Worm (Caenorhabditis elegans) whole organism, L1 larva: ENCODE measurements around the gene C49G7.10.

Experiments used
- C04F5.9 ChIP-seq: sonication (generic microtip); optimal IDR thresholded peaks from 2 replicates; lab custom pipeline; 2016; ENCODE audit warnings: missing genetic modification characterization, missing compliant biosample characterization
- F16B12.6 ChIP-seq: fragments of 150-350 bp; optimal IDR thresholded peaks from 2 replicates; lab custom pipeline; 2014; ENCODE audit warnings: missing biosample characterization, missing genetic modification characterization
- Y116A8C.19 ChIP-seq: sonication (generic microtip); optimal IDR thresholded peaks from 2 replicates; lab custom pipeline; 2016; ENCODE audit warnings: missing compliant biosample characterization, missing genetic modification characterization, borderline replicate concordance
- aha-1 ChIP-seq: fragments of 150-350 bp; optimal IDR thresholded peaks from 2 replicates; lab custom pipeline; 2014; ENCODE audit warnings: missing biosample characterization, missing genetic modification characterization
- ama-1 ChIP-seq: fragments of 150-350 bp; optimal IDR thresholded peaks from 2 replicates; lab custom pipeline; 2014
- blmp-1 ChIP-seq: fragments of 150-350 bp; optimal IDR thresholded peaks from 2 replicates; lab custom pipeline; 2014; ENCODE audit warnings: missing biosample characterization, missing genetic modification characterization
- ceh-63 ChIP-seq: fragments of 200-800 bp; sonication (Bioruptor generic); optimal IDR thresholded peaks from 2 replicates; lab custom pipeline; 2018; ENCODE audit warnings: mild to moderate bottlenecking, missing genetic modification characterization, missing compliant biosample characterization
- ceh-82 ChIP-seq, 3 experiments: fragments of 150-350 bp in 1 of 3; sonication (generic microtip) in 2 of 3; optimal IDR thresholded peaks; 2 replicates each; lab custom pipeline; 2014 to 2017; ENCODE audit warnings: missing biosample characterization in 3 of 3, missing genetic modification characterization in 3 of 3
- ceh-88 ChIP-seq: fragments of 200-800 bp; sonication (Bioruptor generic); IDR thresholded peaks from 2 replicates; pipeline ENCODE4 v1.3.6; 2022; ENCODE audit warnings: missing genetic modification characterization, missing compliant biosample characterization
- dsc-1 ChIP-seq: sonication (generic microtip); optimal IDR thresholded peaks from 2 replicates; lab custom pipeline; 2016; ENCODE audit warnings: mild to moderate bottlenecking, missing genetic modification characterization, missing compliant biosample characterization
- efl-1 ChIP-seq, 4 experiments: fragments of 150-350 bp; optimal IDR thresholded peaks in 3 of 4; peaks in 1 of 4; 1 replicate in 1 of 4; 2 replicates in 3 of 4; lab custom pipeline; 2014; ENCODE audit warnings: missing biosample characterization in 2 of 4, missing genetic modification characterization in 2 of 4, missing genetic modification reagents in 2 of 4
- efl-3 ChIP-seq: fragments of 200-800 bp; sonication (Bioruptor generic); optimal IDR thresholded peaks from 2 replicates; lab custom pipeline; 2018; ENCODE audit warnings: mild to moderate bottlenecking, missing genetic modification characterization, missing compliant biosample characterization
- egl-13 ChIP-seq: sonication (generic microtip); optimal IDR thresholded peaks from 2 replicates; lab custom pipeline; 2016; ENCODE audit warnings: missing genotype, missing genetic modification reagents, missing genetic modification characterization, missing compliant biosample characterization
- elt-2 ChIP-seq: sonication (generic microtip); optimal IDR thresholded peaks from 2 replicates; lab custom pipeline; 2016; ENCODE audit warnings: missing genetic modification characterization, mild to moderate bottlenecking, inconsistent platforms, missing compliant biosample characterization, missing genetic modification reagents
- fkh-10 ChIP-seq: sonication (generic microtip); optimal IDR thresholded peaks from 2 replicates; lab custom pipeline; 2017; ENCODE audit warnings: missing biosample characterization, missing genetic modification reagents, missing genetic modification characterization
- fkh-4 ChIP-seq: sonication (generic microtip); optimal IDR thresholded peaks from 2 replicates; lab custom pipeline; 2016; ENCODE audit warnings: missing compliant biosample characterization, missing genetic modification characterization, borderline replicate concordance
- grh-1 ChIP-seq: fragments of 200-800 bp; sonication (Bioruptor generic); IDR thresholded peaks from 2 replicates; pipeline ENCODE4 v1.3.6; 2022; ENCODE audit warnings: missing genetic modification reagents, missing genetic modification characterization, missing compliant biosample characterization
- isw-1 ChIP-seq: fragments of 200-800 bp; sonication (Bioruptor generic); IDR thresholded peaks from 2 replicates; pipeline ENCODE4 v1.3.6; 2022; ENCODE audit warnings: missing genetic modification characterization, missing compliant biosample characterization
- lin-14 ChIP-seq: fragments of 200-800 bp; sonication (Bioruptor generic); optimal IDR thresholded peaks from 2 replicates; lab custom pipeline; 2018; ENCODE audit warnings: mild to moderate bottlenecking, missing genetic modification characterization, moderate library complexity, missing compliant biosample characterization
- lin-15B ChIP-seq: fragments of 150-350 bp; sonication (generic microtip); optimal IDR thresholded peaks from 3 replicates; lab custom pipeline; 2014; ENCODE audit warnings: missing biosample characterization, missing genetic modification characterization
- lin-35 ChIP-seq, 2 experiments: fragments of 150-350 bp; optimal IDR thresholded peaks; 2 replicates each; lab custom pipeline; 2014; ENCODE audit warnings: missing biosample characterization in 2 of 2, missing genetic modification characterization in 2 of 2, missing genetic modification reagents in 2 of 2
- lin-39 ChIP-seq: fragments of 150-350 bp; optimal IDR thresholded peaks from 2 replicates; lab custom pipeline; 2014; ENCODE audit warnings: missing biosample characterization, missing genetic modification reagents, missing genetic modification characterization
- mab-9 ChIP-seq: fragments of 200-800 bp; sonication (Bioruptor generic); IDR thresholded peaks from 2 replicates; pipeline ENCODE4 v1.3.6; 2022; ENCODE audit warnings: missing genetic modification reagents, missing genetic modification characterization, missing compliant biosample characterization
- mdl-1 ChIP-seq, 2 experiments: fragments of 150-350 bp; optimal IDR thresholded peaks; 2 replicates each; lab custom pipeline; 2014 to 2017; ENCODE audit warnings: missing biosample characterization in 2 of 2, missing genetic modification characterization in 2 of 2, inconsistent platforms in 1 of 2
- mep-1 ChIP-seq: fragments of 150-350 bp; optimal IDR thresholded peaks from 2 replicates; lab custom pipeline; 2014; ENCODE audit warnings: missing biosample characterization, missing genetic modification characterization
- nhr-20 ChIP-seq: sonication (generic microtip); optimal IDR thresholded peaks from 2 replicates; lab custom pipeline; 2016; ENCODE audit warnings: mild to moderate bottlenecking, missing genetic modification characterization, missing compliant biosample characterization
- nhr-28 ChIP-seq: fragments of 150-350 bp; optimal IDR thresholded peaks from 2 replicates; lab custom pipeline; 2014; ENCODE audit warnings: missing biosample characterization, missing genetic modification characterization
- nhr-47 ChIP-seq: sonication (generic microtip); optimal IDR thresholded peaks from 2 replicates; lab custom pipeline; 2016; ENCODE audit warnings: mild to moderate bottlenecking, missing genetic modification characterization, moderate library complexity, missing compliant biosample characterization
- nhr-76 ChIP-seq: sonication (generic microtip); optimal IDR thresholded peaks from 2 replicates; lab custom pipeline; 2017; ENCODE audit warnings: missing biosample characterization, missing genetic modification characterization
- nhr-85 ChIP-seq: sonication (generic microtip); peaks from one replicate; lab custom pipeline; 2016; ENCODE audit warnings: missing genetic modification characterization, inconsistent platforms, missing compliant biosample characterization
- nhr-90 ChIP-seq: sonication (generic microtip); optimal IDR thresholded peaks from 2 replicates; lab custom pipeline; 2016; ENCODE audit warnings: mild to moderate bottlenecking, missing genetic modification characterization, missing compliant biosample characterization; ENCODE audit not compliant: poor library complexity
- pag-3 ChIP-seq: sonication (generic microtip); optimal IDR thresholded peaks from 2 replicates; lab custom pipeline; 2017; ENCODE audit warnings: missing genetic modification characterization, mild to moderate bottlenecking, missing compliant biosample characterization, antibody characterized with exemption, borderline replicate concordance; ENCODE audit not compliant: insufficient read depth
- pax-3 ChIP-seq: fragments of 200-800 bp; sonication (Bioruptor generic); optimal IDR thresholded peaks from 2 replicates; lab custom pipeline; 2018; ENCODE audit warnings: mild to moderate bottlenecking, missing genetic modification characterization, moderate library complexity, missing compliant biosample characterization
- snu-23 ChIP-seq: sonication (generic microtip); optimal IDR thresholded peaks from 2 replicates; lab custom pipeline; 2016; ENCODE audit warnings: missing genetic modification characterization, missing compliant biosample characterization
- sup-37 ChIP-seq: fragments of 200-800 bp; sonication (Bioruptor generic); optimal IDR thresholded peaks from 2 replicates; lab custom pipeline; 2018; ENCODE audit warnings: mild to moderate bottlenecking, missing genetic modification characterization, missing compliant biosample characterization
- tbx-2 ChIP-seq: sonication (generic microtip); optimal IDR thresholded peaks from 2 replicates; lab custom pipeline; 2016; ENCODE audit warnings: missing genetic modification characterization, missing compliant biosample characterization
- unc-30 ChIP-seq: sonication (generic microtip); optimal IDR thresholded peaks from 2 replicates; lab custom pipeline; 2017; ENCODE audit warnings: missing biosample characterization, missing genetic modification characterization
- unc-62 ChIP-seq: fragments of 150-350 bp; optimal IDR thresholded peaks from 2 replicates; lab custom pipeline; 2014; ENCODE audit warnings: missing biosample characterization, missing genetic modification reagents, missing genetic modification characterization
- unc-86 ChIP-seq: sonication (generic microtip); optimal IDR thresholded peaks from 2 replicates; lab custom pipeline; 2016; ENCODE audit warnings: missing genetic modification characterization, missing compliant biosample characterization
- unc-98 ChIP-seq: fragments of 200-800 bp; sonication (Bioruptor generic); IDR thresholded peaks from 2 replicates; pipeline ENCODE4 v1.3.6; 2022; ENCODE audit warnings: missing genetic modification characterization, missing compliant biosample characterization
- vab-15 ChIP-seq: sonication (generic microtip); optimal IDR thresholded peaks from 2 replicates; lab custom pipeline; 2017; ENCODE audit warnings: missing genotype, mild to moderate bottlenecking, missing genetic modification characterization, missing compliant biosample characterization
- zag-1 ChIP-seq: fragments of 150-350 bp; optimal IDR thresholded peaks from 2 replicates; lab custom pipeline; 2014; ENCODE audit warnings: missing biosample characterization, missing genetic modification characterization
- ztf-11 ChIP-seq, 2 experiments: sonication (generic microtip); optimal IDR thresholded peaks; 2 replicates each; lab custom pipeline; 2016 to 2017; ENCODE audit warnings: missing genetic modification characterization in 2 of 2, missing biosample characterization in 1 of 2, missing compliant biosample characterization in 1 of 2
- ztf-4 ChIP-seq: fragments of 150-350 bp; optimal IDR thresholded peaks from 2 replicates; lab custom pipeline; 2014; ENCODE audit warnings: missing biosample characterization, missing genetic modification characterization

The C49G7.10 gene

DNA sequence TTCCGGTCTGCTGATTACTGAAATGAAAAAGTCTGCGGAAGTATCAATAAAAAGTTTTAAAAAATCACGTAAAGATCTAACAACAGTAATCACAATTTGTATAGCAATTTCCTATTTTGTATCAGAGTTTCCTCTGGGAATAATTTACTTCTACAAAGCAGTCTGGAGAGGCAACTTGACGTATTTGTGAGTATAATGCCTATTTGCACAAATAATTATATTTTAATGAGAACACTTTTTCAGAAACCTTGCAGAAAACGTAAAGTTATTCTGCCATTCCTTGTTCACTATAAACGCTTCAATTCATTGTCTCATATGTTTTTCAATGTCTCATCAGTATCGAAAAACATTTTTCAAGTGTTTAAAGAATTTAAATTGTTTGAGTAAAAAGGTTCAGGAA is 23.2 kb downstream of the C49G7.10 start:
- no peak for TF ChIP-seq efl-1 (optimal IDR thresholded peaks at IDR 0.05; lab: Kevin White, UChicago)
- peak in 1 of 2 experiments; percentile 62 for TF ChIP-seq efl-1 (GFP tag; optimal IDR thresholded peaks at IDR 0.05 in 1 of 2; lab: Kevin White, UChicago)
- TF ChIP-seq fkh-4 (tag; lab: Kevin White, UChicago), result no peak

DNA sequence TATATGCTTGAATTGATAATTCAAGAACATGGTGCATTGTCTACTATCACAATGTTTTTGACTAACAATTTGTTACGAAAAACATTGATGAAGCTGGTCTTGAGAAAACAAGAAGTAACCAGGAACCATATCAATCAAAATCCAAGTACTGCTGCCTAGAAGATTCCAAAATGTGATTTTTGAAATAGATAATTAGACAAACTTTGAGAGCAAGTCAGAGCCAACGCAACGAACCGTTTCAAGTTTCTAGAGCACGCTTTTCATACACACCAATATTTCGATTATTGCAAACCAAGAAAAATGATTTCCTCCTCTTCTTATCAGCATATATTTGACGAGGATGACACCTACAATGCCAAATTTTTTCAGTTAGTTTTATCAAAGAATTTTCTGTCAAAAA is 25.0 kb downstream of the C49G7.10 start, which contains the start of gene srw-89:
Gene srw-89, plus strand, starts transcription at position 301 of the 400 bp plus-strand sequence.
- TF ChIP-seq sup-37 (GFP tag; lab: Kevin White, UChicago) (no peak), ztf-4 (no peak), fkh-10 (GFP tag; lab: Kevin White, UChicago) (no peak), dsc-1 (no peak), unc-62 (GFP tag; lab: Kevin White, UChicago) (no peak), nhr-20 (no peak), isw-1 (GFP tag; lab: Robert Waterston, UW) (no peak), nhr-76 (tag; lab: Kevin White, UChicago) (no peak), nhr-85 (tag; lab: Kevin White, UChicago) (no peak), F16B12.6 (tag; lab: Kevin White, UChicago) (no peak), mep-1 (tag; lab: Kevin White, UChicago) (no peak), ceh-63 (no peak), Y116A8C.19 (tag; lab: Kevin White, UChicago) (no peak), lin-15B (tag; lab: Kevin White, UChicago) (no peak), efl-3 (no peak), nhr-28 (no peak)

ce11 chrV:4010170-4010569 is 31.7 kb downstream of the C49G7.10 start, which contains the start of gene srh-4:
Gene srh-4, plus strand, starts transcription at chrV:4010470.
- no peak for TF ChIP-seq unc-98
- TF ChIP-seq ceh-82 (tag; optimal IDR thresholded peaks at IDR 0.05; lab: Kevin White, UChicago), result no peak
- no peak for TF ChIP-seq pag-3 (tag; lab: Kevin White, UChicago)
- no peak for TF ChIP-seq vab-15 (tag; lab: Kevin White, UChicago)
- no peak for TF ChIP-seq Y116A8C.19 (tag; lab: Kevin White, UChicago)
- no peak for TF ChIP-seq unc-62 (GFP tag; lab: Kevin White, UChicago)
- TF ChIP-seq zag-1 (tag; lab: Kevin White, UChicago), result no peak
- no peak for TF ChIP-seq pax-3 (tag; lab: Kevin White, UChicago)
- no peak for TF ChIP-seq tbx-2 (tag; lab: Kevin White, UChicago)
- no peak for TF ChIP-seq sup-37 (GFP tag; lab: Kevin White, UChicago)
- TF ChIP-seq lin-35 (GFP tag; optimal IDR thresholded peaks at IDR 0.05; lab: Kevin White, UChicago), result no peak
- TF ChIP-seq snu-23 (GFP tag; lab: Kevin White, UChicago), result no peak
- no peak for TF ChIP-seq C04F5.9 (tag; lab: Kevin White, UChicago)
- no peak for TF ChIP-seq blmp-1 (tag; lab: Kevin White, UChicago)
- no peak for TF ChIP-seq aha-1 (tag; lab: Kevin White, UChicago)
- TF ChIP-seq lin-14 (GFP tag; lab: Kevin White, UChicago), result no peak

DNA sequence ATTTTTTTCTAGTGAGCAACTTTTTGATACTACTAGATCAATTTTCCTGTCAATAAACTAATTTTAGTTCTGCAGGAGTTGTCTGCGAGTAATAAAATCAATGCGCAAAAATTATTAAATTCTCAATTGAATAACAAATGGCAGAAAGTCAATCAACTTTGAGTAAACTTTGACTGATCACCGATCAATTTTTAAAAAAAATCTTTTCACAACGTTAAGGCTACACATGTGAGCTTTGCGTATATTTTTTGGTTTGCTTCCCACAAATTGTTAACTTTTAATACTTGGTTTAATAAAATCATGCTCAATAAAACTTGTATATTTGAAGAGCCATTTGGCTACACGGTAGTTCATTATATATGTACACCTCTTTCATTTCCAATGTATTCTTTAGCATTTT is 33.9 kb downstream of the C49G7.10 start, which contains the start of gene srh-7:
Gene srh-7, plus strand, starts transcription at position 301 of the 400 bp plus-strand sequence.
- no peak for TF ChIP-seq ztf-11 (tag; optimal IDR thresholded peaks at IDR 0.05; lab: Kevin White, UChicago)
- TF ChIP-seq zag-1 (tag; lab: Kevin White, UChicago), result no peak
- no peak for TF ChIP-seq mab-9
- no peak for TF ChIP-seq aha-1 (tag; lab: Kevin White, UChicago)
- TF ChIP-seq tbx-2 (tag; lab: Kevin White, UChicago), result no peak
- TF ChIP-seq isw-1 (GFP tag; lab: Robert Waterston, UW), result no peak
- TF ChIP-seq nhr-90 (tag; lab: Kevin White, UChicago), result no peak
- no peak for TF ChIP-seq nhr-47 (tag; lab: Kevin White, UChicago)
- TF ChIP-seq lin-39 (tag; lab: Kevin White, UChicago), result no peak
- TF ChIP-seq snu-23 (GFP tag; lab: Kevin White, UChicago), result no peak
- TF ChIP-seq elt-2 (tag; lab: Kevin White, UChicago), result no peak
- TF ChIP-seq unc-30 (tag; lab: Kevin White, UChicago), result no peak
- no peak for TF ChIP-seq egl-13
- no peak for TF ChIP-seq mdl-1 (tag; optimal IDR thresholded peaks at IDR 0.05; lab: Kevin White, UChicago)
- TF ChIP-seq ama-1, result no peak
- no peak for TF ChIP-seq C04F5.9 (tag; lab: Kevin White, UChicago)
- no peak for TF ChIP-seq grh-1 (GFP tag; lab: Robert Waterston, UW)
- no peak for TF ChIP-seq unc-86 (tag; lab: Kevin White, UChicago)
- no peak for TF ChIP-seq ceh-88 (GFP tag; lab: Robert Waterston, UW)
